Fruit fly (Drosophila melanogaster) whole organism, embryonic: Measurements from ENCODE around the gene RpL14.

Experiments
- Atf6 ChIP-seq: fragments of 200-800 bp; sonication (Bioruptor generic); IDR thresholded peaks from 2 replicates; pipeline ENCODE4 v1.3.6; 2022; ENCODE audit warnings: missing biosample characterization, missing genetic modification characterization
- B-H2 ChIP-seq: fragments of 200-800 bp; sonication (Bioruptor generic); optimal IDR thresholded peaks from 2 replicates; lab custom pipeline; 2018; ENCODE audit warnings: missing biosample characterization, mild to moderate bottlenecking, missing genetic modification characterization
- Blimp-1 ChIP-seq: fragments of 200-800 bp; sonication (Bioruptor generic); optimal IDR thresholded peaks from 3 replicates; lab custom pipeline; 2018; ENCODE audit warnings: missing biosample characterization, missing genetic modification characterization, mild to moderate bottlenecking, moderate library complexity, missing genetic modification reagents
- CG10147 ChIP-seq: fragments of 200-800 bp; sonication (Bioruptor generic); optimal IDR thresholded peaks from 2 replicates; lab custom pipeline; 2019; ENCODE audit warnings: missing biosample characterization, mild to moderate bottlenecking, missing genetic modification characterization, moderate library complexity
- CG10209 ChIP-seq: fragments of 200-800 bp; sonication (Bioruptor generic); optimal IDR thresholded peaks from 3 replicates; lab custom pipeline; 2017; ENCODE audit warnings: missing biosample characterization, mild to moderate bottlenecking, missing genetic modification characterization, missing genetic modification reagents
- CG10366 ChIP-seq: fragments of 200-800 bp; sonication (Bioruptor generic); IDR thresholded peaks from 2 replicates; pipeline ENCODE4 v1.3.6; 2022; ENCODE audit warnings: missing biosample characterization, missing genetic modification characterization
- CG10979 ChIP-seq: fragments of 200-800 bp; sonication (Bioruptor generic); optimal IDR thresholded peaks from 2 replicates; lab custom pipeline; 2018; ENCODE audit warnings: missing biosample characterization, mild to moderate bottlenecking, missing genetic modification characterization, moderate library complexity
- CG11456 ChIP-seq: fragments of 200-800 bp; sonication (Bioruptor generic); IDR thresholded peaks from 3 replicates; pipeline ENCODE4 v1.3.6; 2022; ENCODE audit warnings: missing biosample characterization, missing genetic modification characterization
- CG11696 ChIP-seq: fragments of 200-800 bp; sonication (Bioruptor generic); IDR thresholded peaks from 2 replicates; pipeline ENCODE4 v1.3.6; 2022; ENCODE audit warnings: missing biosample characterization, missing genetic modification characterization
- CG12219 ChIP-seq: fragments of 200-800 bp; sonication (Bioruptor generic); optimal IDR thresholded peaks from 3 replicates; lab custom pipeline; 2018; ENCODE audit warnings: missing biosample characterization, mild to moderate bottlenecking, missing genetic modification characterization
- CG12391 ChIP-seq: fragments of 200-800 bp; sonication (Bioruptor generic); optimal IDR thresholded peaks from 3 replicates; lab custom pipeline; 2018; ENCODE audit warnings: missing biosample characterization, mild to moderate bottlenecking, missing genetic modification characterization, moderate library complexity
- CG12769 ChIP-seq: fragments of 200-800 bp; sonication (Bioruptor generic); optimal IDR thresholded peaks from 2 replicates; lab custom pipeline; 2019; ENCODE audit warnings: missing biosample characterization, mild to moderate bottlenecking, missing genetic modification characterization, moderate library complexity
- CG15269 ChIP-seq: fragments of 200-800 bp; sonication (Bioruptor generic); optimal IDR thresholded peaks from 2 replicates; lab custom pipeline; 2018; ENCODE audit warnings: missing biosample characterization, mild to moderate bottlenecking, missing genetic modification characterization, moderate library complexity
- CG31224 ChIP-seq: fragments of 200-800 bp; sonication (Bioruptor generic); IDR thresholded peaks from 2 replicates; pipeline ENCODE4 v1.3.6; 2022; ENCODE audit warnings: missing biosample characterization, missing genetic modification characterization
- CG32532 ChIP-seq: fragments of 200-800 bp; sonication (Bioruptor generic); IDR thresholded peaks from 2 replicates; pipeline ENCODE4 v1.3.6; 2022; ENCODE audit warnings: missing biosample characterization, missing genetic modification characterization
- CG4282 ChIP-seq: fragments of 200-800 bp; sonication (Bioruptor generic); optimal IDR thresholded peaks from 2 replicates; lab custom pipeline; 2016; ENCODE audit warnings: missing biosample characterization, missing genetic modification characterization
- CG5953 ChIP-seq: fragments of 200-800 bp; sonication (Bioruptor generic); IDR thresholded peaks from 2 replicates; pipeline ENCODE4 v1.3.6; 2022; ENCODE audit warnings: missing biosample characterization, missing genetic modification characterization
- CG8388 ChIP-seq: fragments of 200-800 bp; sonication (Bioruptor generic); optimal IDR thresholded peaks from 2 replicates; lab custom pipeline; 2019; ENCODE audit warnings: missing biosample characterization, mild to moderate bottlenecking, missing genetic modification characterization, moderate library complexity
- CG9727 ChIP-seq: fragments of 200-800 bp; sonication (Bioruptor generic); optimal IDR thresholded peaks from 3 replicates; lab custom pipeline; 2017; ENCODE audit warnings: missing biosample characterization, mild to moderate bottlenecking, missing genetic modification characterization
- CG9932 ChIP-seq: fragments of 200-800 bp; sonication (Bioruptor generic); IDR thresholded peaks from 2 replicates; pipeline ENCODE4 v1.3.6; 2022; ENCODE audit warnings: missing biosample characterization, missing genetic modification characterization
- Dbx ChIP-seq: fragments of 200-800 bp; sonication (Bioruptor generic); IDR thresholded peaks from 3 replicates; pipeline ENCODE4 v1.3.6; 2022; ENCODE audit warnings: missing biosample characterization, missing genetic modification characterization
- Dek ChIP-seq: fragments of 200-800 bp; sonication (Bioruptor generic); optimal IDR thresholded peaks from 3 replicates; lab custom pipeline; 2019; ENCODE audit warnings: missing biosample characterization, mild to moderate bottlenecking, missing genetic modification characterization, moderate library complexity
- E2f1 ChIP-seq: fragments of 200-800 bp; sonication (Bioruptor generic); IDR thresholded peaks from 2 replicates; pipeline ENCODE4 v1.3.6; 2022; ENCODE audit warnings: missing biosample characterization, missing genetic modification characterization
- Gug ChIP-seq: fragments of 200-800 bp; sonication (Bioruptor generic); IDR thresholded peaks from 4 replicates; pipeline ENCODE4 v1.3.6; 2022; ENCODE audit warnings: missing biosample characterization, missing genetic modification characterization
- HHEX ChIP-seq: fragments of 200-800 bp; sonication (Bioruptor generic); optimal IDR thresholded peaks from 3 replicates; lab custom pipeline; 2017; ENCODE audit warnings: missing biosample characterization, mild to moderate bottlenecking, missing genetic modification characterization, missing genetic modification reagents
- Hr39 ChIP-seq: fragments of >200 bp; optimal IDR thresholded peaks from 2 replicates; lab custom pipeline; 2017
- Nf-YC ChIP-seq: fragments of 200-800 bp; optimal IDR thresholded peaks from 3 replicates; lab custom pipeline; 2019; ENCODE audit warnings: missing biosample characterization, mild to moderate bottlenecking, missing genetic modification characterization, moderate library complexity
- Rx ChIP-seq: fragments of 200-800 bp; sonication (Bioruptor generic); IDR thresholded peaks from 2 replicates; pipeline ENCODE4 v1.3.6; 2022; ENCODE audit warnings: missing biosample characterization, missing genetic modification characterization
- Tbp ChIP-seq: fragments of >200 bp; optimal IDR thresholded peaks from 2 replicates; lab custom pipeline; 2018; ENCODE audit warnings: missing biosample characterization, missing genetic modification characterization
- Xrp1 ChIP-seq: fragments of 200-800 bp; sonication (Bioruptor generic); IDR thresholded peaks from 2 replicates; pipeline ENCODE4 v1.3.6; 2022; ENCODE audit warnings: missing biosample characterization, missing genetic modification characterization
- bowl ChIP-seq: fragments of 200-800 bp; sonication (Bioruptor generic); IDR thresholded peaks from 2 replicates; pipeline ENCODE4 v1.3.6; 2022; ENCODE audit warnings: missing biosample characterization, missing genetic modification characterization
- bsh ChIP-seq, 2 experiments: fragments of 200-800 bp; sonication (Bioruptor generic); optimal IDR thresholded peaks; 2 replicates each; lab custom pipeline; 2017 to 2018; ENCODE audit warnings: mild to moderate bottlenecking in 2 of 2, missing biosample characterization in 2 of 2, missing genetic modification characterization in 2 of 2, moderate library complexity in 1 of 2
- btn ChIP-seq: fragments of 200-800 bp; sonication (Bioruptor generic); optimal IDR thresholded peaks from 2 replicates; lab custom pipeline; 2016; ENCODE audit warnings: missing biosample characterization, missing genetic modification characterization
- cas ChIP-seq: fragments of 200-800 bp; sonication (Bioruptor generic); IDR thresholded peaks from 2 replicates; pipeline ENCODE4 v1.3.6; 2022; ENCODE audit warnings: missing biosample characterization, missing genetic modification characterization
- dmrt11E ChIP-seq: fragments of 200-800 bp; sonication (Bioruptor generic); optimal IDR thresholded peaks from 3 replicates; lab custom pipeline; 2018; ENCODE audit warnings: missing biosample characterization, mild to moderate bottlenecking, missing genetic modification characterization, moderate library complexity
- en ChIP-seq: fragments of 200-800 bp; sonication (Bioruptor generic); optimal IDR thresholded peaks from 2 replicates; lab custom pipeline; 2016; ENCODE audit warnings: missing biosample characterization, missing genetic modification characterization
- fd96Cb ChIP-seq: fragments of 200-800 bp; sonication (Bioruptor generic); optimal IDR thresholded peaks from 2 replicates; lab custom pipeline; 2018; ENCODE audit warnings: missing biosample characterization, mild to moderate bottlenecking, missing genetic modification characterization, moderate library complexity
- ftz-f1 ChIP-seq: fragments of 200-800 bp; sonication (Bioruptor generic); optimal IDR thresholded peaks from 2 replicates; lab custom pipeline; 2016; ENCODE audit warnings: missing biosample characterization, missing genetic modification characterization
- gt ChIP-seq: fragments of 200-800 bp; sonication (Bioruptor generic); IDR thresholded peaks from 2 replicates; pipeline ENCODE4 v1.3.6; 2022; ENCODE audit warnings: missing biosample characterization, missing genetic modification characterization
- kah ChIP-seq: fragments of 200-800 bp; sonication (Bioruptor generic); optimal IDR thresholded peaks from 2 replicates; lab custom pipeline; 2018; ENCODE audit warnings: missing biosample characterization, mild to moderate bottlenecking, missing genetic modification characterization
- lab ChIP-seq: fragments of 200-800 bp; sonication (Bioruptor generic); optimal IDR thresholded peaks from 3 replicates; lab custom pipeline; 2017; ENCODE audit warnings: missing biosample characterization, missing genetic modification characterization, mild to moderate bottlenecking, moderate library complexity, missing genetic modification reagents
- lola ChIP-seq, 3 experiments: fragments of >200 bp in 2 of 3; fragments of 200-800 bp in 1 of 3; sonication (Bioruptor generic) in 1 of 3; optimal IDR thresholded peaks; 2 replicates each; lab custom pipeline; 2017 to 2019; ENCODE audit warnings: missing biosample characterization in 3 of 3, missing genetic modification characterization in 3 of 3, mild to moderate bottlenecking in 1 of 3, moderate library complexity in 1 of 3
- nmo ChIP-seq: fragments of 200-800 bp; sonication (Bioruptor generic); optimal IDR thresholded peaks from 2 replicates; lab custom pipeline; 2018; ENCODE audit warnings: missing biosample characterization, mild to moderate bottlenecking, missing genetic modification characterization, moderate library complexity
- org-1 ChIP-seq: fragments of 200-800 bp; sonication (Bioruptor generic); optimal IDR thresholded peaks from 2 replicates; lab custom pipeline; 2017; ENCODE audit warnings: missing biosample characterization, missing genetic modification characterization
- ro ChIP-seq: fragments of 200-800 bp; sonication (Bioruptor generic); IDR thresholded peaks from 2 replicates; pipeline ENCODE4 v1.3.6; 2022; ENCODE audit warnings: missing biosample characterization, missing genetic modification characterization
- sd ChIP-seq: fragments of 200-800 bp; sonication (Bioruptor generic); optimal IDR thresholded peaks from 3 replicates; lab custom pipeline; 2018; ENCODE audit warnings: missing biosample characterization, mild to moderate bottlenecking, missing genetic modification characterization, moderate library complexity
- slbo ChIP-seq: fragments of 200-800 bp; sonication (Bioruptor generic); IDR thresholded peaks from 2 replicates; pipeline ENCODE4 v1.3.6; 2022; ENCODE audit warnings: missing biosample characterization, missing genetic modification characterization
- twi ChIP-seq: fragments of 200-800 bp; optimal IDR thresholded peaks from 2 replicates; lab custom pipeline; 2019; ENCODE audit warnings: missing biosample characterization, mild to moderate bottlenecking, missing genetic modification characterization, moderate library complexity
- unc-4 ChIP-seq: fragments of 200-800 bp; sonication (Bioruptor generic); IDR thresholded peaks from 2 replicates; pipeline ENCODE4 v1.3.6; 2022; ENCODE audit warnings: missing biosample characterization, missing genetic modification characterization; ENCODE audit not compliant: partially characterized antibody
- unpg ChIP-seq: fragments of 200-800 bp; sonication (Bioruptor generic); optimal IDR thresholded peaks from 3 replicates; lab custom pipeline; 2018; ENCODE audit warnings: missing biosample characterization, mild to moderate bottlenecking, missing genetic modification characterization, moderate library complexity

The RpL14 gene

DNA sequence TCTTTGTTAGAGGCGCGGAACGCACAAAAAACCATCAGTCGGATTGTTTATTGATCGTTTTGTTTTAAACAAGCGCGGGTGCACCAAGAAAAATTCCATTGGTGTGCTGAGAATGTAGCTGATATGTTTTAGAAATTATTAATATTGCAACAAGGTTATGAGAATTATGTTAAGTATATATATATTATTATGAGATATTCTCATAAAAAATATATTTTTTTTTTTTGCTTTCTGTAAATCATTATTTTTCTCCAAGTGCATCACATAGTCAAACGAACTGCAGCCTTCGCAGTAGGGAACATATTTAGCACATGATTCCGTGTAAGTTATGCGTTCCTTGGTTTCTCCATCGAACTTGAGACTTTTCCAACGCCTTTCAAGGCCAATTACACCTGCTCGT, 28.2 kb downstream of the RpL14 start (continued):
- TF ChIP-seq org-1 (GFP tag; lab: Kevin White, UChicago) (no peak), Gug (0 out of 4 replicates have a peak, but pooled peaks have one; percentile 34), gt (no peak; the same call in 1 of the 2 replicates), nmo (GFP tag; lab: Kevin White, UChicago) (peak; percentile 91), Tbp (GFP tag; lab: Kevin White, UChicago) (no peak), CG12391 (peak; percentile 63), CG5953 (GFP tag; lab: Robert Waterston, UW) (peak; percentile 30; the same call in 1 of the 2 replicates), CG11696 (GFP tag; lab: Robert Waterston, UW) (peak; percentile 66), Dek (tag; lab: Kevin White, UChicago) (peak; percentile 42), CG4282 (no peak), Xrp1 (GFP tag; lab: Robert Waterston, UW) (peak; percentile 90), dmrt11E (peak; percentile 55), CG10366 (GFP tag; lab: Robert Waterston, UW) (peak; percentile 41), E2f1 (GFP tag; lab: Robert Waterston, UW) (peak; percentile 78), unc-4 (GFP tag; lab: Robert Waterston, UW) (no peak), cas (GFP tag; lab: Robert Waterston, UW) (0 out of 2 replicates have a peak, but pooled peaks have one; percentile 11), lola (GFP tag; optimal IDR thresholded peaks at IDR 0.05; lab: Kevin White, UChicago) (peak in 1 of 3 experiments; percentile 42), unpg (GFP tag; lab: Kevin White, UChicago) (peak; percentile 67), CG31224 (GFP tag; lab: Robert Waterston, UW) (peak; percentile 73), twi (peak; percentile 61), Rx (GFP tag; lab: Robert Waterston, UW) (peak; percentile 47; the same call in 1 of the 2 replicates), CG10147 (peak; percentile 66), CG9727 (GFP tag; lab: Kevin White, UChicago) (peak; percentile 76), Atf6 (peak; percentile 40; the same call in 1 of the 2 replicates), CG32532 (peak; percentile 78), B-H2 (GFP tag; lab: Kevin White, UChicago) (no peak), HHEX (GFP tag; lab: Kevin White, UChicago) (peak; percentile 61), CG10209 (GFP tag; lab: Kevin White, UChicago) (peak; percentile 31), CG9932 (GFP tag; lab: Robert Waterston, UW) (peak; percentile 46), en (no peak), sd (no peak), Dbx (GFP tag; lab: Robert Waterston, UW) (0 out of 3 replicates have a peak, but pooled peaks have one; percentile 40), CG15269 (tag; lab: Kevin White, UChicago) (peak; percentile 74), Nf-YC (peak; percentile 71), CG12769 (tag; lab: Kevin White, UChicago) (no peak), btn (no peak), CG10979 (tag; lab: Kevin White, UChicago) (peak; percentile 82), fd96Cb (tag; lab: Kevin White, UChicago) (peak; percentile 64), ftz-f1 (GFP tag; lab: Kevin White, UChicago) (no peak), Blimp-1 (GFP tag; lab: Kevin White, UChicago) (peak; percentile 81), CG11456 (GFP tag; lab: Robert Waterston, UW) (peak; percentile 64; the same call in 1 of the 3 replicates), kah (GFP tag; lab: Kevin White, UChicago) (peak; percentile 34), bsh (GFP tag; optimal IDR thresholded peaks at IDR 0.05; lab: Kevin White, UChicago) (peak in 1 of 2 experiments; percentile 78), Hr39 (lab: Kevin White, UChicago) (no peak), slbo (GFP tag; lab: Robert Waterston, UW) (peak; percentile 58), bowl (GFP tag; lab: Robert Waterston, UW) (no peak), lab (GFP tag; lab: Kevin White, UChicago) (peak; percentile 73), CG12219 (GFP tag; lab: Kevin White, UChicago) (peak; percentile 19), ro (GFP tag; lab: Robert Waterston, UW) (peak; percentile 37; the same call in 1 of the 2 replicates), CG8388 (peak; percentile 49)
